Fruit fly (Drosophila melanogaster): ENCODE data around the gene Gr89a.

The Gr89a gene

dm6 chr3R:16518150-16518662 lies 19.4 kb upstream of the Gr89a start:
- TF ChIP-seq cnc (optimal IDR thresholded peaks at IDR 0.05) (no peak), CG5204 (GFP tag; optimal IDR thresholded peaks at IDR 0.05) (no peak), CG33017 (tag; optimal IDR thresholded peaks at IDR 0.05) (no peak), Mnt (GFP tag; optimal IDR thresholded peaks at IDR 0.05) (no peak), Crg-1 (GFP tag; optimal IDR thresholded peaks at IDR 0.05) (no peak), cic (GFP tag; optimal IDR thresholded peaks at IDR 0.05) (no peak)

dm6 chr3R:16510128-16510527 lies 11.4 kb upstream of the Gr89a start:
- TF ChIP-seq CG11617 (GFP tag; optimal IDR thresholded peaks at IDR 0.05) (no peak), Clk (GFP tag; optimal IDR thresholded peaks at IDR 0.05) (no peak), CG5204 (GFP tag; optimal IDR thresholded peaks at IDR 0.05) (no peak), pad (GFP tag; optimal IDR thresholded peaks at IDR 0.05) (no peak), cnc (optimal IDR thresholded peaks at IDR 0.05) (no peak), Crg-1 (GFP tag; optimal IDR thresholded peaks at IDR 0.05) (no peak)

DNA sequence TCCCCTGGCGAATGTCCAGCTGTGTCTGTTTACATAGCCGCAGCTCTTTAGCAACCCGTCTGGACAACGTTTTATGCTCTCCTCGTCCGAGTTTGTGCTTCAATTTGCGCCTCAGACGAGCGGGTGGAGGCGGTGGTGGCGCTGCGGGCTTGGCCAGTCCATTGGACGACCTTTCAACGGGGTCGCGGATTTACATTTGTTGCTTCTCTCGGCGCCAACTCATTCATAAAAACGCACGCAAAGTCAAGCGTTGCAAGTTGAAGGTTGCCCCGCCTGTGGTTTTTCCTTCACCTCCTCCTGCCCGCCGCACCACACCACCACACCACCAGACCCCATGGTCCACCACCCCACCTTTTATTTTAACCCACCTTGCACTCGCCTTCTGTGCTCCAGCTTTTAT lies 8.9 kb upstream of the Gr89a start:
- TF ChIP-seq CG1620 (GFP tag; optimal IDR thresholded peaks at IDR 0.05) (no peak), toe (GFP tag; optimal IDR thresholded peaks at IDR 0.05) (no peak)

- no peak for TF ChIP-seq pad (GFP tag; optimal IDR thresholded peaks at IDR 0.05)
- TF ChIP-seq Clk (GFP tag; optimal IDR thresholded peaks at IDR 0.05) = no peak
- TF ChIP-seq CG12768 (GFP tag; optimal IDR thresholded peaks at IDR 0.05) = no peak
- TF ChIP-seq CG11617 (GFP tag; optimal IDR thresholded peaks at IDR 0.05) = no peak
- no peak for TF ChIP-seq toe (GFP tag; optimal IDR thresholded peaks at IDR 0.05)
- TF ChIP-seq cic (GFP tag; optimal IDR thresholded peaks at IDR 0.05) = no peak
- TF ChIP-seq Crg-1 (GFP tag; optimal IDR thresholded peaks at IDR 0.05) = no peak
- TF ChIP-seq ovo (GFP tag; optimal IDR thresholded peaks at IDR 0.05) = no peak
- no peak for TF ChIP-seq cnc (optimal IDR thresholded peaks at IDR 0.05)
- TF ChIP-seq Mnt (GFP tag; optimal IDR thresholded peaks at IDR 0.05) = no peak
- no peak for TF ChIP-seq Hr96 (GFP tag; optimal IDR thresholded peaks at IDR 0.05)
- TF ChIP-seq kay (GFP tag; ENCODE audit: borderline replicate concordance) = no peak
- TF ChIP-seq CG5204 (GFP tag; optimal IDR thresholded peaks at IDR 0.05) = no peak
- TF ChIP-seq CG7101 (tag; optimal IDR thresholded peaks at IDR 0.05) = no peak
- TF ChIP-seq CG1620 (GFP tag; optimal IDR thresholded peaks at IDR 0.05) = no peak
- TF ChIP-seq CG14711 (tag; optimal IDR thresholded peaks at IDR 0.05) = no peak
- TF ChIP-seq CG33017 (tag; optimal IDR thresholded peaks at IDR 0.05) = no peak
- no peak for TF ChIP-seq tj (GFP tag; optimal IDR thresholded peaks at IDR 0.05)
- no peak for TF ChIP-seq CG7045 (GFP tag; optimal IDR thresholded peaks at IDR 0.05)
Measured at dm6 chr3R:16504541-16504940, 5.8 kb upstream of the Gr89a start.

dm6 chr3R:16502595-16503305 lies 4.0 kb upstream of the Gr89a start, which contains the start of gene CG42342:
CG42342 (plus strand) TSS chr3R:16502770.
- TF ChIP-seq Hr96 (GFP tag; optimal IDR thresholded peaks at IDR 0.05) (no peak), Crg-1 (GFP tag; optimal IDR thresholded peaks at IDR 0.05) (no peak)

DNA sequence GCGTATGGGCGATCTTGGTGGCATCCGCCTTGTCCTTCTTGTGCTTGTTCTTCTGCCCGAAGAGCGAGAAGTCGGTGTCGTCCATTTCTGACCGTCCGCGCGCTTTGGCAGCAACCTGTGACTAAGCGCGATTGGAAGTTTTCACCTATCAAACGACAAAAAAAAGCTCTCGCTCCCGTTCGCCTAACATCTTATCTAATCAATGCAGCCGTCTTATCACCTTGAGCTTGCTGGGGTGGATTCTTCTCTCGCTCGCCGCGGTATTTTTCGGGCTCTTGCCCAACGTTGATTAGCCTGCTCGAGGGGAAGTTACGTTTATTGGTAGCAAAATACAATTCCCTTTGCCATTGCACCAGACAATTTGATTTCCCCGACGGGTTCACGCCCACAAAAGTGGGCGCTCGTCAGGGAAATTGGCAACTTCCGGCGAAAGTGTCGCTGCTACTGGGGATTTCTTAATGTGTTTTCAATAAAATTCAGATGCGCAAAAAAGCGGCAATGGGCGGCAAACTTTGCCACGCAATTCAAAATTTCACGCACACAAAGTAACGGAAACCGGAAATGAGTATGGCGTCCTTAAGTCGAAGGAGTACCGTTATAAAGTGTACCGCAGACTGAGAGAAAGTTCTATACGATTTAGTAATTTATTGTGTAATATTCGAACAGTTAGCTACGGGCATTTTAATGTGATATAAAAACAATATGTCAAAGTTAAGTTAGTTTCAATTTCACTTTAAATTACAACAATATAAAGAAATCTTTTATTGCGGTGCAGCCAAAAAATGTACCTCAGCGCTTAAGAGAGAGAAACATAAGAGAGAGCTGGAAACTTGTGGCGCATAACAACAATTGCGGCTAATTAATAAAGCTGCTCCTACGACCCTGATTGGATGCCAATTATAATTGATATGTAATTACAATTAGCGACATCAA lies 2.4 kb upstream of the Gr89a start, which contains the start of gene Decay:
Gene Decay, minus strand, starts transcription at position 132 of the 933 bp plus-strand sequence.
- TF ChIP-seq kay (GFP tag; ENCODE audit: borderline replicate concordance) (peak; percentile 53), CG1620 (GFP tag; optimal IDR thresholded peaks at IDR 0.05) (no peak), CG33017 (tag; optimal IDR thresholded peaks at IDR 0.05) (no peak), CG11617 (GFP tag; optimal IDR thresholded peaks at IDR 0.05) (peak; percentile 33), CG12768 (GFP tag; optimal IDR thresholded peaks at IDR 0.05) (no peak), pad (GFP tag; optimal IDR thresholded peaks at IDR 0.05) (peak; percentile 94), Hr96 (GFP tag; optimal IDR thresholded peaks at IDR 0.05) (peak; percentile 26), tj (GFP tag; optimal IDR thresholded peaks at IDR 0.05) (no peak), CG5204 (GFP tag; optimal IDR thresholded peaks at IDR 0.05) (no peak), toe (GFP tag; optimal IDR thresholded peaks at IDR 0.05) (no peak)

DNA sequence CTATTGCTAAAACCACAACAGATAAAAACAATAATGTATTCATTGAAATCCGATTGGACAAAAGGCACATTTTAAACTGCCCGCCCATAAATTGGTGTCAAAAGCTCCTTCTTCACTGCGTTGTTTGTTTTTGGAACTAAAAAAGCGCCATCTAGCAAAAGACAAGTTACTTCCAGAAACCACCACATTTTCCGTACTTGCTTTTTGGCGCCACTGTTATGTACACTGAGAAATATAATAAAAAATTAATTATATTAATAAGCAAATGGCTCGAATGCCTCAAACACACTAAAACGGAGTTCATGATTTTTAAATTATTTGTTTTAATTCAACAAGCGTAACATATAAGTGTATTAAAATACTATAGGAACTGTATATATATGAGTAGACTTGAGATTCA lies 1.4 kb downstream of the Gr89a start:
- TF ChIP-seq CG1620 (GFP tag; optimal IDR thresholded peaks at IDR 0.05) (peak; percentile 5), cnc (optimal IDR thresholded peaks at IDR 0.05) (no peak), CG7101 (tag; optimal IDR thresholded peaks at IDR 0.05) (peak; percentile 44), CG12768 (GFP tag; optimal IDR thresholded peaks at IDR 0.05) (no peak), ovo (GFP tag; optimal IDR thresholded peaks at IDR 0.05) (no peak), Mnt (GFP tag; optimal IDR thresholded peaks at IDR 0.05) (peak; percentile 32), CG5204 (GFP tag; optimal IDR thresholded peaks at IDR 0.05) (peak; percentile 41), CG14711 (tag; optimal IDR thresholded peaks at IDR 0.05) (peak; percentile 9), pad (GFP tag; optimal IDR thresholded peaks at IDR 0.05) (peak; percentile 1), CG7045 (GFP tag; optimal IDR thresholded peaks at IDR 0.05) (peak; percentile 61), Hr96 (GFP tag; optimal IDR thresholded peaks at IDR 0.05) (peak; percentile 0), bab1 (GFP tag; optimal IDR thresholded peaks at IDR 0.05) (peak; percentile 35), kay (GFP tag; ENCODE audit: borderline replicate concordance) (no peak)
